Worm (Caenorhabditis elegans) whole organism, L3 larva: ENCODE results near the gene swd-2.1.

Experiments used
- nfya-1 ChIP-seq: sonication (generic microtip); optimal IDR thresholded peaks from 2 replicates; lab custom pipeline; 2017; ENCODE audit warnings: missing genetic modification characterization, mild to moderate bottlenecking, missing compliant biosample characterization, antibody characterized with exemption, moderate library complexity; ENCODE audit not compliant: insufficient read depth
- pha-4 ChIP-seq: fragments of 150-350 bp; optimal IDR thresholded peaks from 2 replicates; lab custom pipeline; 2014; ENCODE audit warnings: missing biosample characterization, missing genetic modification reagents, missing genetic modification characterization
- unc-62 ChIP-seq: fragments of 150-350 bp; sonication (generic microtip); optimal IDR thresholded peaks from 4 replicates; lab custom pipeline; 2014; ENCODE audit warnings: missing biosample characterization, missing genetic modification reagents, missing genetic modification characterization

ce11 chrIV:7789521-7789949 is 13.7 kb downstream of the swd-2.1 start, which contains the start of gene imp-3:
- TF ChIP-seq unc-62 (GFP tag; lab: Kevin White, UChicago), result no peak
- peak; percentile 74 for TF ChIP-seq pha-4 (tag; lab: Kevin White, UChicago)
- peak; percentile 66 for TF ChIP-seq nfya-1
